Worm (Caenorhabditis elegans): Measurements from ENCODE around the gene C50F4.9.

ce11 chrV:9503152-9503817 is 20.7 kb downstream of the C50F4.9 start:
- TF ChIP-seq dao-5 (tag; optimal IDR thresholded peaks at IDR 0.05) (peak; percentile 55), him-1 (tag; optimal IDR thresholded peaks at IDR 0.05) (peak; percentile 47), W03F9.2 (tag; optimal IDR thresholded peaks at IDR 0.05) (peak; percentile 14)

All from whole organism, L4/young adult.